Worm (Caenorhabditis elegans): Measurements from ENCODE around the gene twk-32.

- TF ChIP-seq ama-1 (optimal IDR thresholded peaks at IDR 0.05), result no peak
- no peak for TF ChIP-seq B0310.2 (tag; optimal IDR thresholded peaks at IDR 0.05)
- TF ChIP-seq tbx-37 (GFP tag; conservative IDR thresholded peaks at IDR 0.05), result no peak
- TF ChIP-seq hnd-1 (tag; optimal IDR thresholded peaks at IDR 0.05), result no peak
Observed at ce11 chrV:13807232-13807631, 10.8 kb downstream of the twk-32 start, which contains the start of gene swan-1.
